Fruit fly (Drosophila melanogaster): ENCODE data around the gene MESK4.
A peak's percentile ranks its signal among the peaks of the same experiment; 100 is the strongest.

MESK4 gene

dm6 chr3R:16969361-16970355, 19.0 kb upstream of the MESK4 start:
- TF ChIP-seq CG4318 (GFP tag; optimal IDR thresholded peaks at IDR 0.05) (no peak), net (GFP tag; optimal IDR thresholded peaks at IDR 0.05) (no peak), fd85E (GFP tag; optimal IDR thresholded peaks at IDR 0.05) (no peak), OdsH (GFP tag; optimal IDR thresholded peaks at IDR 0.05) (no peak), Smox (GFP tag; optimal IDR thresholded peaks at IDR 0.05) (no peak), CG6276 (GFP tag; optimal IDR thresholded peaks at IDR 0.05) (no peak), CG16779 (tag; optimal IDR thresholded peaks at IDR 0.05) (no peak), Eip93F (GFP tag; optimal IDR thresholded peaks at IDR 0.05) (no peak), CG32006 (GFP tag; optimal IDR thresholded peaks at IDR 0.05) (no peak), CG10631 (GFP tag; optimal IDR thresholded peaks at IDR 0.05) (peak; percentile 57), CG3919 (GFP tag; optimal IDR thresholded peaks at IDR 0.05) (no peak), Lpt (GFP tag; optimal IDR thresholded peaks at IDR 0.05) (peak; percentile 46), fkh (GFP tag; optimal IDR thresholded peaks at IDR 0.05) (no peak), pdm3 (GFP tag; optimal IDR thresholded peaks at IDR 0.05) (peak; percentile 42), CG7368 (GFP tag; optimal IDR thresholded peaks at IDR 0.05) (no peak), CG9139 (GFP tag; optimal IDR thresholded peaks at IDR 0.05) (no peak), CG31627 (GFP tag; optimal IDR thresholded peaks at IDR 0.05) (peak; percentile 23), Hr39 (GFP tag; optimal IDR thresholded peaks at IDR 0.05) (no peak), dac (GFP tag; optimal IDR thresholded peaks at IDR 0.05) (no peak), Eip78C (GFP tag) (no peak), Hr38 (GFP tag; optimal IDR thresholded peaks at IDR 0.05) (no peak), Hr4 (GFP tag; optimal IDR thresholded peaks at IDR 0.05) (peak; percentile 53), CG8319 (GFP tag; optimal IDR thresholded peaks at IDR 0.05) (no peak), esn (GFP tag; optimal IDR thresholded peaks at IDR 0.05) (peak; percentile 57), CG11762 (GFP tag; optimal IDR thresholded peaks at IDR 0.05; ENCODE audit: insufficient read depth) (peak; percentile 3), acj6 (GFP tag; optimal IDR thresholded peaks at IDR 0.05) (peak; percentile 18), topi (GFP tag; optimal IDR thresholded peaks at IDR 0.05) (peak; percentile 39), svp (GFP tag) (peak; percentile 78), CG11294 (GFP tag; IDR thresholded peaks at IDR 0.05) (no peak), CG8119 (GFP tag; IDR thresholded peaks at IDR 0.05) (no peak), CG6808 (GFP tag; optimal IDR thresholded peaks at IDR 0.05) (peak; percentile 22), vri (GFP tag; optimal IDR thresholded peaks at IDR 0.05) (no peak), Gug (GFP tag; IDR thresholded peaks at IDR 0.05) (peak; percentile 23; the same call in 1 of the 2 replicates), CG1621 (tag; optimal IDR thresholded peaks at IDR 0.05) (peak; percentile 83), CG3032 (tag; optimal IDR thresholded peaks at IDR 0.05) (peak; percentile 53), CG34406 (GFP tag; optimal IDR thresholded peaks at IDR 0.05) (peak; percentile 34), CG10669 (GFP tag; optimal IDR thresholded peaks at IDR 0.05) (no peak), Blimp-1 (GFP tag; optimal IDR thresholded peaks at IDR 0.05) (peak; percentile 3), Eip75B (GFP tag; optimal IDR thresholded peaks at IDR 0.05) (peak; percentile 39), ss (GFP tag; optimal IDR thresholded peaks at IDR 0.05) (no peak), Ets96B (tag; optimal IDR thresholded peaks at IDR 0.05) (no peak), CG8632 (GFP tag; optimal IDR thresholded peaks at IDR 0.05) (peak; percentile 36), spab (GFP tag; optimal IDR thresholded peaks at IDR 0.05) (no peak), CG15336 (GFP tag; IDR thresholded peaks at IDR 0.05) (no peak), eg (GFP tag; IDR thresholded peaks at IDR 0.05) (peak; percentile 78; the same call in 2 of the 3 replicates), CG6854 (GFP tag; optimal IDR thresholded peaks at IDR 0.05) (no peak), salr (GFP tag; optimal IDR thresholded peaks at IDR 0.05) (peak in 1 of 2 experiments; percentile 25), achi (GFP tag; optimal IDR thresholded peaks at IDR 0.05) (no peak), Met (GFP tag; optimal IDR thresholded peaks at IDR 0.05) (no peak), Sox102F (GFP tag; optimal IDR thresholded peaks at IDR 0.05) (no peak)
